Fruit fly (Drosophila melanogaster): ENCODE results near the gene Naa60.

Gene Naa60

DNA sequence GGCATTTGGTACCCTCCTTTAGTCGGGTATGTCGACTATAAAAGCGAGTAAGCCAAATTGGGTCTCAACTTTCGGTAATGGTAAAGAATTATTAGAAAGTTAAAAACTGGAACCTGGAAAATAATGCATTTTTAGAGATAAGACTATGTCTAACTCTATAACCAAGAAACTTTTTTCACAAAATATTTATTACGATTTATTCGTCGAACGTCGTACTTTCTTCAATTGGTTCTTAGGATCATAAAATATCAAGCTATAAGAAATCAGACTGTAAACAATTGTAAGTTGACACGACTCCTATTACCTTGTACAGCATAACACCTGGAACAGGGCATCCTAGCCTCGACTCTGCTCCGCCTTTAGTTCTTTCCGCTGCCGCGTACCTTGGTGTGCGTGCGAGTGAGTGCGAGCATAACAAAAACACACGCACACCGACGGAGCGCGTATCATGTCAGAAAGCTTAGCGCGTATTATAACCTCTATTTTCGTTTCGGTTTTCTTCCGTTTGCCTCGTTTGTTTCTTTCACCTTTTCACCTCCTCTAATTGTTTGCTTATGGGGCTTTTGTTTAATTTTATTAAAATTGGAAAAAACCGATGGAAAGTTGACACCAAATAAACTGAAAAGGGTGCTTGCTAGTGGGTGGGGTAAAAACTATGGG, 33.7 kb upstream of the Naa60 start (continued):
- TF ChIP-seq Sry-δ (GFP tag; optimal IDR thresholded peaks at IDR 0.05) (peak; percentile 66), Asciz (GFP tag; optimal IDR thresholded peaks at IDR 0.05) (peak; percentile 95), sqz (GFP tag; optimal IDR thresholded peaks at IDR 0.05) (peak; percentile 87), br (optimal IDR thresholded peaks at IDR 0.05) (no peak), C15 (GFP tag; IDR thresholded peaks at IDR 0.05) (peak; percentile 69; the same call in 1 of the 3 replicates), CG2120 (GFP tag; optimal IDR thresholded peaks at IDR 0.05) (peak; percentile 98), caup (GFP tag; optimal IDR thresholded peaks at IDR 0.05; ENCODE audit: severe bottlenecking) (peak; percentile 94), Hr39 (optimal IDR thresholded peaks at IDR 0.05) (no peak), CG12236 (GFP tag; optimal IDR thresholded peaks at IDR 0.05) (peak; percentile 94), usp (GFP tag; optimal IDR thresholded peaks at IDR 0.05) (no peak), PHDP (tag; optimal IDR thresholded peaks at IDR 0.05) (peak; percentile 93), H15 (GFP tag; IDR thresholded peaks at IDR 0.05) (peak; percentile 76), sr (GFP tag; IDR thresholded peaks at IDR 0.05) (peak; percentile 56; the same call in 1 of the 3 replicates), ato (GFP tag; IDR thresholded peaks at IDR 0.05; ENCODE audit: partially characterized antibody) (no peak), az2 (GFP tag; optimal IDR thresholded peaks at IDR 0.05) (peak; percentile 97), CG15601 (tag; optimal IDR thresholded peaks at IDR 0.05) (peak; percentile 93), nmo (GFP tag; optimal IDR thresholded peaks at IDR 0.05) (peak; percentile 99), Xbp1 (GFP tag; optimal IDR thresholded peaks at IDR 0.05) (peak; percentile 96), Dfd (GFP tag; optimal IDR thresholded peaks at IDR 0.05) (no peak), fru (optimal IDR thresholded peaks at IDR 0.05) (no peak), zfh2 (GFP tag; optimal IDR thresholded peaks at IDR 0.05) (peak; percentile 97), CG9817 (tag; optimal IDR thresholded peaks at IDR 0.05) (peak; percentile 92), CG13123 (GFP tag; optimal IDR thresholded peaks at IDR 0.05) (peak; percentile 82), CG34422 (GFP tag; IDR thresholded peaks at IDR 0.05) (peak; percentile 75; the same call in 1 of the 3 replicates), dimm (GFP tag; IDR thresholded peaks at IDR 0.05) (peak; percentile 79), Nf-YC (tag; optimal IDR thresholded peaks at IDR 0.05) (peak; percentile 87), ind (GFP tag; optimal IDR thresholded peaks at IDR 0.05) (peak; percentile 96), Taf1 (GFP tag; IDR thresholded peaks at IDR 0.05) (peak; percentile 76), Opbp (GFP tag; IDR thresholded peaks at IDR 0.05; ENCODE audit: partially characterized antibody) (no peak), CG1832 (GFP tag; optimal IDR thresholded peaks at IDR 0.05) (peak; percentile 48), bsh (GFP tag; optimal IDR thresholded peaks at IDR 0.05) (peak; percentile 86 to 90), CG3847 (GFP tag; IDR thresholded peaks at IDR 0.05) (peak; percentile 92), CG12391 (tag; optimal IDR thresholded peaks at IDR 0.05) (peak; percentile 97), CG14667 (GFP tag; IDR thresholded peaks at IDR 0.05) (peak; percentile 79), Ssrp (tag; optimal IDR thresholded peaks at IDR 0.05) (peak; percentile 96), unc-4 (GFP tag; IDR thresholded peaks at IDR 0.05; ENCODE audit: partially characterized antibody) (no peak; the same call in 1 of the 2 replicates), Mad (GFP tag; optimal IDR thresholded peaks at IDR 0.05) (peak; percentile 94), Aef1 (GFP tag; IDR thresholded peaks at IDR 0.05) (peak; percentile 85), CTCF (GFP tag; optimal IDR thresholded peaks at IDR 0.05) (peak; percentile 52), CG10147 (GFP tag; optimal IDR thresholded peaks at IDR 0.05) (peak; percentile 97), klu (GFP tag; IDR thresholded peaks at IDR 0.05) (peak; percentile 88), Tbp (GFP tag; optimal IDR thresholded peaks at IDR 0.05) (no peak), Hsf (GFP tag; optimal IDR thresholded peaks at IDR 0.05) (peak; percentile 97), Dad (GFP tag; optimal IDR thresholded peaks at IDR 0.05) (peak; percentile 97), salm (tag; optimal IDR thresholded peaks at IDR 0.05) (peak; percentile 81), Xrp1 (GFP tag; IDR thresholded peaks at IDR 0.05) (peak; percentile 89), CG4854 (GFP tag; optimal IDR thresholded peaks at IDR 0.05) (peak; percentile 94), dpn (GFP tag; optimal IDR thresholded peaks at IDR 0.05) (peak; percentile 96 to 98), pfk (GFP tag; optimal IDR thresholded peaks at IDR 0.05) (no peak), Gsc (GFP tag; IDR thresholded peaks at IDR 0.05) (peak; percentile 81), TFAM (GFP tag; optimal IDR thresholded peaks at IDR 0.05) (peak; percentile 85), CG31224 (GFP tag; IDR thresholded peaks at IDR 0.05) (peak; percentile 81)
